Fruit fly (Drosophila melanogaster): ENCODE measurements around the gene Mink.

The Mink gene

DNA sequence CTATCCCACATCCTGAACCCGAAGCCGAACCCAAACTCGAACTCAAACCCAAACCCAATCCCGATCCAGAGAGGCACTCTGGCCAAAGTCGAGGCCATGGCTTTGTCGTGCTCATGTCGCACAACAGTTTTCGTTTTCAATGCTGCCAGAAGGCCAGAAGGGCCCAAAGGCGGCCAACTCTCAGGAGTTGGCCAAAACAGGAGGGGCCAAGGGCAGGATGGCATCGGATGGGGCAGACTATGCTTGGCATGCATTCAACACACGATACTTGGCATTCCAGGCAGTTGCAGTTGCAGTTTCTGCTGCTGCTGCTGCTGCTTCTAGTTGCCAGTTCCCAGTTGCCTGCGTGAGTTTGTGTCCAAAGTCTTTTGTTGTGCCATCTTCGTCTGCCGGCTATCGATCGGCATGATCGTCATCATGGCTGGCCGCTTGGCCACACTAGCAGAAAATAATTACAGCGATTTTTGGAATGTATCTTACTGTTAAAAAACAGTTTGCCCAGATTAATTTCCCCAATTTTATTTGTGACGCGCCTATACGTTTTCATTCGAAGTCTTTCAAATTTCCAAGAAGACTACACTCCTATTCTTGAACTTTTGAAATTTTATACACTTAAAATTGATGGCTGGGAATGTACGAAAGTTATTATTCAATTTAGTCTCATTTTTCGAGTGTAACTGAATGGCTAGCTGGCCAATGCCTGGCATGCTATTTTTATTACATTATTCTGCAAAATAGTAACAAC is 48.2 kb downstream of the Mink start:
- no peak for TF ChIP-seq Crg-1 (GFP tag; optimal IDR thresholded peaks at IDR 0.05)
- no peak for TF ChIP-seq CG7101 (tag; optimal IDR thresholded peaks at IDR 0.05)
- TF ChIP-seq Clk (GFP tag; optimal IDR thresholded peaks at IDR 0.05), result no peak
- no peak for TF ChIP-seq Hr96 (GFP tag; optimal IDR thresholded peaks at IDR 0.05)
- TF ChIP-seq CG7045 (GFP tag; optimal IDR thresholded peaks at IDR 0.05), result no peak
- TF ChIP-seq tj (GFP tag; optimal IDR thresholded peaks at IDR 0.05), result no peak
